Fruit fly (Drosophila melanogaster) whole organism, embryonic: Measurements from ENCODE around the gene CG32106.

Source experiments
- Atf6 ChIP-seq: fragments of 200-800 bp; sonication (Bioruptor generic); IDR thresholded peaks from 2 replicates; pipeline ENCODE4 v1.3.6; 2022; ENCODE audit warnings: missing biosample characterization, missing genetic modification characterization
- CG11695 ChIP-seq: fragments of 200-800 bp; sonication (Bioruptor generic); IDR thresholded peaks from 3 replicates; pipeline ENCODE4 v1.3.6; 2022; ENCODE audit warnings: missing biosample characterization, missing genetic modification characterization
- CG12299 ChIP-seq: fragments of 200-800 bp; sonication (Bioruptor generic); optimal IDR thresholded peaks from 2 replicates; lab custom pipeline; 2018; ENCODE audit warnings: missing biosample characterization, mild to moderate bottlenecking, missing genetic modification characterization
- CG13424 ChIP-seq: fragments of 200-800 bp; sonication (Bioruptor generic); optimal IDR thresholded peaks from 2 replicates; lab custom pipeline; 2019; ENCODE audit warnings: missing biosample characterization, mild to moderate bottlenecking, missing genetic modification characterization, moderate library complexity
- CG17829 ChIP-seq: fragments of 200-800 bp; optimal IDR thresholded peaks from 2 replicates; lab custom pipeline; 2019; ENCODE audit warnings: missing biosample characterization, mild to moderate bottlenecking, missing genetic modification characterization, moderate library complexity
- CG18476 ChIP-seq: fragments of 200-800 bp; sonication (Bioruptor generic); optimal IDR thresholded peaks from 2 replicates; lab custom pipeline; 2016; ENCODE audit warnings: missing biosample characterization, mild to moderate bottlenecking, missing genetic modification characterization
- CG30020 ChIP-seq: fragments of 200-800 bp; optimal IDR thresholded peaks from 2 replicates; lab custom pipeline; 2019; ENCODE audit warnings: missing biosample characterization, mild to moderate bottlenecking, missing genetic modification characterization, moderate library complexity
- CG32772 ChIP-seq: fragments of 200-800 bp; sonication (Bioruptor generic); IDR thresholded peaks from 2 replicates; pipeline ENCODE4 v1.3.6; 2022; ENCODE audit warnings: missing biosample characterization, missing genetic modification characterization
- CG4730 ChIP-seq: fragments of 200-800 bp; sonication (Bioruptor generic); IDR thresholded peaks from 2 replicates; pipeline ENCODE4 v1.3.6; 2022; ENCODE audit warnings: missing biosample characterization, missing genetic modification characterization
- CG5953 ChIP-seq: fragments of 200-800 bp; sonication (Bioruptor generic); IDR thresholded peaks from 2 replicates; pipeline ENCODE4 v1.3.6; 2022; ENCODE audit warnings: missing biosample characterization, missing genetic modification characterization
- CG7357 ChIP-seq: fragments of 200-800 bp; sonication (Bioruptor generic); IDR thresholded peaks from 3 replicates; pipeline ENCODE4 v1.3.6; 2022; ENCODE audit warnings: missing biosample characterization, missing genetic modification characterization
- CG7963 ChIP-seq: fragments of 200-800 bp; sonication (Bioruptor generic); IDR thresholded peaks from 3 replicates; pipeline ENCODE4 v1.3.6; 2022; ENCODE audit warnings: missing biosample characterization, missing genetic modification characterization; ENCODE audit not compliant: partially characterized antibody
- CG9215 ChIP-seq: fragments of 200-800 bp; sonication (Bioruptor generic); IDR thresholded peaks from 2 replicates; pipeline ENCODE4 v1.3.6; 2022; ENCODE audit warnings: missing biosample characterization, missing genetic modification characterization
- CG9932 ChIP-seq: fragments of 200-800 bp; sonication (Bioruptor generic); IDR thresholded peaks from 2 replicates; pipeline ENCODE4 v1.3.6; 2022; ENCODE audit warnings: missing biosample characterization, missing genetic modification characterization
- Chrac-16 ChIP-seq: fragments of 200-800 bp; sonication (Bioruptor generic); optimal IDR thresholded peaks from 3 replicates; lab custom pipeline; 2016; ENCODE audit warnings: missing biosample characterization, missing genetic modification characterization
- Dref ChIP-seq: fragments of 200-800 bp; sonication (Bioruptor generic); IDR thresholded peaks from 2 replicates; pipeline ENCODE4 v1.3.6; 2022; ENCODE audit warnings: missing biosample characterization, missing genetic modification characterization
- GATAe ChIP-seq: fragments of 200-800 bp; sonication (Bioruptor generic); conservative IDR thresholded peaks from 2 replicates; pipeline ENCODE4 v1.3.6; 2022; ENCODE audit warnings: missing biosample characterization, missing genetic modification characterization
- H2.0 ChIP-seq: fragments of 200-800 bp; sonication (Bioruptor generic); IDR thresholded peaks from 2 replicates; pipeline ENCODE4 v1.3.6; 2022; ENCODE audit warnings: missing biosample characterization, missing genetic modification characterization
- HLH4C ChIP-seq: fragments of 200-800 bp; sonication (Bioruptor generic); IDR thresholded peaks from 3 replicates; pipeline ENCODE4 v1.3.6; 2022; ENCODE audit warnings: missing biosample characterization, missing genetic modification characterization; ENCODE audit not compliant: partially characterized antibody
- Hey ChIP-seq: fragments of 200-800 bp; sonication (Bioruptor generic); optimal IDR thresholded peaks from 3 replicates; lab custom pipeline; 2018; ENCODE audit warnings: missing biosample characterization, mild to moderate bottlenecking, missing genetic modification characterization
- HmgD ChIP-seq: fragments of 200-800 bp; sonication (Bioruptor generic); optimal IDR thresholded peaks from 3 replicates; lab custom pipeline; 2016; ENCODE audit warnings: missing biosample characterization, missing genetic modification characterization
- Hr39 ChIP-seq: fragments of >200 bp; optimal IDR thresholded peaks from 2 replicates; lab custom pipeline; 2017
- Jarid2 ChIP-seq: fragments of 200-800 bp; sonication (Bioruptor generic); optimal IDR thresholded peaks from 3 replicates; lab custom pipeline; 2017; ENCODE audit warnings: mild to moderate bottlenecking, missing biosample characterization, missing genetic modification reagents, missing genetic modification characterization
- MESR4 ChIP-seq: fragments of 200-800 bp; sonication (Bioruptor generic); optimal IDR thresholded peaks from 2 replicates; lab custom pipeline; 2018; ENCODE audit warnings: missing biosample characterization, mild to moderate bottlenecking, missing genetic modification characterization, moderate library complexity
- NC2β ChIP-seq: fragments of 200-800 bp; sonication (Bioruptor generic); optimal IDR thresholded peaks from 2 replicates; lab custom pipeline; 2016; ENCODE audit warnings: missing biosample characterization, missing genetic modification characterization
- Oaz ChIP-seq: fragments of 200-800 bp; sonication (Bioruptor generic); IDR thresholded peaks from 2 replicates; pipeline ENCODE4 v1.3.6; 2022; ENCODE audit warnings: missing biosample characterization, missing genetic modification characterization
- Opbp ChIP-seq: fragments of 200-800 bp; sonication (Bioruptor generic); IDR thresholded peaks from 3 replicates; pipeline ENCODE4 v1.3.6; 2022; ENCODE audit warnings: missing biosample characterization, missing genetic modification characterization; ENCODE audit not compliant: partially characterized antibody
- Optix ChIP-seq: fragments of 200-800 bp; sonication (Bioruptor generic); IDR thresholded peaks from 3 replicates; pipeline ENCODE4 v1.3.6; 2022; ENCODE audit warnings: missing biosample characterization, missing genetic modification characterization
- Rfx ChIP-seq: fragments of 200-800 bp; sonication (Bioruptor generic); IDR thresholded peaks from 2 replicates; pipeline ENCODE4 v1.3.6; 2022; ENCODE audit warnings: missing biosample characterization, missing genetic modification characterization
- Xbp1 ChIP-seq: fragments of 200-800 bp; sonication (Bioruptor generic); optimal IDR thresholded peaks from 3 replicates; lab custom pipeline; 2016; ENCODE audit warnings: missing biosample characterization, mild to moderate bottlenecking, missing genetic modification characterization
- al ChIP-seq: fragments of 200-800 bp; sonication (Bioruptor generic); IDR thresholded peaks from 2 replicates; pipeline ENCODE4 v1.3.6; 2022; ENCODE audit warnings: missing biosample characterization, missing genetic modification characterization
- croc ChIP-seq: fragments of 200-800 bp; sonication (Bioruptor generic); conservative IDR thresholded peaks from 3 replicates; pipeline ENCODE4 v1.3.6; 2022; ENCODE audit warnings: missing biosample characterization, missing genetic modification characterization
- dimm ChIP-seq: fragments of 200-800 bp; sonication (Bioruptor generic); IDR thresholded peaks from 2 replicates; pipeline ENCODE4 v1.3.6; 2022; ENCODE audit warnings: missing biosample characterization, missing genetic modification characterization
- disco-r ChIP-seq: fragments of 200-800 bp; sonication (Bioruptor generic); optimal IDR thresholded peaks from 2 replicates; lab custom pipeline; 2016; ENCODE audit warnings: missing biosample characterization, missing genetic modification characterization
- en ChIP-seq: fragments of 200-800 bp; sonication (Bioruptor generic); optimal IDR thresholded peaks from 2 replicates; lab custom pipeline; 2016; ENCODE audit warnings: missing biosample characterization, missing genetic modification characterization
- ewg ChIP-seq: fragments of 200-800 bp; sonication (Bioruptor generic); optimal IDR thresholded peaks from 3 replicates; lab custom pipeline; 2017; ENCODE audit warnings: mild to moderate bottlenecking, missing biosample characterization, missing genetic modification reagents, missing genetic modification characterization
- ftz-f1 ChIP-seq: fragments of 200-800 bp; sonication (Bioruptor generic); optimal IDR thresholded peaks from 2 replicates; lab custom pipeline; 2016; ENCODE audit warnings: missing biosample characterization, missing genetic modification characterization
- grn ChIP-seq: fragments of 200-800 bp; sonication (Bioruptor generic); optimal IDR thresholded peaks from 3 replicates; lab custom pipeline; 2017; ENCODE audit warnings: missing biosample characterization, missing genetic modification characterization
- hbn ChIP-seq: fragments of 200-800 bp; sonication (Bioruptor generic); IDR thresholded peaks from 2 replicates; pipeline ENCODE4 v1.3.6; 2022; ENCODE audit warnings: missing biosample characterization, missing genetic modification characterization; ENCODE audit not compliant: partially characterized antibody
- nom ChIP-seq: fragments of 200-800 bp; sonication (Bioruptor generic); optimal IDR thresholded peaks from 2 replicates; lab custom pipeline; 2017; ENCODE audit warnings: missing biosample characterization, missing genetic modification characterization, mild to moderate bottlenecking, moderate library complexity, missing genetic modification reagents
- org-1 ChIP-seq: fragments of 200-800 bp; sonication (Bioruptor generic); optimal IDR thresholded peaks from 2 replicates; lab custom pipeline; 2017; ENCODE audit warnings: missing biosample characterization, missing genetic modification characterization
- otp ChIP-seq: fragments of 200-800 bp; sonication (Bioruptor generic); IDR thresholded peaks from 3 replicates; pipeline ENCODE4, ENCODE4 v1.3.6; 2022; ENCODE audit warnings: missing biosample characterization, missing genetic modification characterization
- pan ChIP-seq, 4 experiments: fragments of >200 bp in 3 of 4; fragments of 200-800 bp in 1 of 4; sonication (Bioruptor generic) in 1 of 4; optimal IDR thresholded peaks in 3 of 4; IDR thresholded peaks in 1 of 4; 2 replicates each; pipeline versions ENCODE4 v1.3.6 to Lab custom; 2017 to 2022; ENCODE audit warnings: missing biosample characterization in 2 of 4, missing genetic modification characterization in 2 of 4, mixed read lengths in 1 of 4
- salm ChIP-seq: fragments of 200-800 bp; sonication (Bioruptor generic); optimal IDR thresholded peaks from 2 replicates; lab custom pipeline; 2018; ENCODE audit warnings: missing biosample characterization, mild to moderate bottlenecking, missing genetic modification characterization
- unc-4 ChIP-seq: fragments of 200-800 bp; sonication (Bioruptor generic); IDR thresholded peaks from 2 replicates; pipeline ENCODE4 v1.3.6; 2022; ENCODE audit warnings: missing biosample characterization, missing genetic modification characterization; ENCODE audit not compliant: partially characterized antibody
- unpg ChIP-seq: fragments of 200-800 bp; sonication (Bioruptor generic); optimal IDR thresholded peaks from 3 replicates; lab custom pipeline; 2018; ENCODE audit warnings: missing biosample characterization, mild to moderate bottlenecking, missing genetic modification characterization, moderate library complexity
- vvl ChIP-seq: fragments of 200-800 bp; sonication (Bioruptor generic); IDR thresholded peaks from 2 replicates; pipeline ENCODE4 v1.3.6; 2022; ENCODE audit warnings: missing biosample characterization, missing genetic modification characterization
- zen2 ChIP-seq: fragments of 200-800 bp; sonication (Bioruptor generic); IDR thresholded peaks from 3 replicates; pipeline ENCODE4 v1.3.6; 2022; ENCODE audit warnings: missing biosample characterization, missing genetic modification characterization; ENCODE audit not compliant: partially characterized antibody

The CG32106 gene

dm6 chr3L:12772740-12773686 lies 5.5 kb downstream of the CG32106 start, which contains the start of gene Hip1 (continued):
- TF ChIP-seq nom (no peak), CG11695 (GFP tag; lab: Robert Waterston, UW) (no peak), salm (no peak), Hr39 (no peak), unpg (no peak), Optix (GFP tag; lab: Robert Waterston, UW) (no peak), MESR4 (GFP tag; lab: Kevin White, UChicago) (peak; percentile 50), zen2 (peak; percentile 82), CG32772 (no peak), org-1 (GFP tag; lab: Kevin White, UChicago) (no peak), CG9932 (GFP tag; lab: Robert Waterston, UW) (no peak), CG18476 (GFP tag; lab: Kevin White, UChicago) (no peak), dimm (GFP tag; lab: Robert Waterston, UW) (no peak), Dref (GFP tag; lab: Robert Waterston, UW) (peak; percentile 92), Chrac-16 (GFP tag; lab: Kevin White, UChicago) (no peak), grn (GFP tag; lab: Kevin White, UChicago) (peak; percentile 21), hbn (GFP tag; lab: Robert Waterston, UW) (peak; percentile 81), Rfx (GFP tag; lab: Robert Waterston, UW) (no peak)

DNA sequence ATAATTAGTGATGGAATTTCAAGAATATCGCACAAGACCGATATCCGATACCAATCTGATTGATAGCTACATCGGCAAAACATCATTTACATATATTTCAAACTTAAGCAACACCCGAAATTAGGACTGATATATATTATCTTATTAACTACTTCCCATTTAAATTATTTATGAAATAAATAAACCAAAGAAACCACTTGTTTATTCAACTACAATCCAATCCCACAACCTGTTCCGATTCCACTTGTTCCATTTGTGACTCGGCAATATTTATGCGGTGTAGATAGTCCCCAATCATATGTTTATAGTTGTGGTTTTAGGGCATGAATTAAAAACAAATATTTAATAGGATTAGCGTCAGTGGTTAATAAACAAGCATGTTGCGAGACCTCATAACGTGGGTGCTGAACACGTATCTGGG lies 23.7 kb downstream of the CG32106 start, which contains the start of the genes CG10973 and Vps13D:
Gene CG10973, minus strand, starts transcription at position 6 of the 421 bp plus-strand sequence.
Gene Vps13D, plus strand, starts transcription at position 281 of the 421 bp plus-strand sequence.
- TF ChIP-seq CG4730 (GFP tag; lab: Robert Waterston, UW) (no peak), pan (optimal IDR thresholded peaks at IDR 0.05; lab: Kevin White, UChicago) (no peak), pan (GFP tag; optimal IDR thresholded peaks at IDR 0.05 in 1 of 2, IDR thresholded peaks at IDR 0.05 in 1 of 2) (no peak), CG9932 (GFP tag; lab: Robert Waterston, UW) (no peak), ftz-f1 (GFP tag; lab: Kevin White, UChicago) (no peak), NC2β (peak; percentile 18), CG9215 (GFP tag; lab: Robert Waterston, UW) (no peak), CG7963 (GFP tag; lab: Robert Waterston, UW) (peak; percentile 64), croc (GFP tag; lab: Robert Waterston, UW) (no peak), ewg (GFP tag; lab: Kevin White, UChicago) (no peak), unc-4 (GFP tag; lab: Robert Waterston, UW) (peak; percentile 92), CG13424 (tag; lab: Kevin White, UChicago) (peak; percentile 80), Opbp (GFP tag; lab: Robert Waterston, UW) (peak; percentile 87), Oaz (no peak), zen2 (peak; percentile 71; the same call in 2 of the 3 replicates), disco-r (GFP tag; lab: Kevin White, UChicago) (no peak), CG5953 (peak; percentile 48; the same call in 1 of the 2 replicates), H2.0 (no peak), en (GFP tag; lab: Kevin White, UChicago) (no peak), Xbp1 (no peak), GATAe (GFP tag; lab: Robert Waterston, UW) (no peak), Hey (tag; lab: Kevin White, UChicago) (no peak), HmgD (GFP tag; lab: Kevin White, UChicago) (no peak), CG32772 (no peak), CG12299 (peak; percentile 73), vvl (no peak; the same call in none of the 2 replicates), Jarid2 (GFP tag; lab: Kevin White, UChicago) (no peak), Atf6 (GFP tag; lab: Robert Waterston, UW) (peak; percentile 70), HLH4C (GFP tag; lab: Robert Waterston, UW) (peak; percentile 83), otp (GFP tag; lab: Robert Waterston, UW) (no peak), CG30020 (peak; percentile 97), CG7357 (GFP tag; lab: Robert Waterston, UW) (no peak), CG17829 (tag; lab: Kevin White, UChicago) (no peak), al (GFP tag; lab: Robert Waterston, UW) (no peak)
